Worm (Caenorhabditis elegans) whole organism, L4 larva: ENCODE data around the gene nsph-4.3.

Experiments used
- D1046.2 ChIP-seq: fragments of 200-800 bp; sonication (Bioruptor generic); IDR thresholded peaks from 2 replicates; pipeline ENCODE4 v1.3.6; 2022; ENCODE audit warnings: missing genetic modification characterization, missing compliant biosample characterization
- F37D6.2 ChIP-seq: sonication (generic microtip); optimal IDR thresholded peaks from 2 replicates; lab custom pipeline; 2016; ENCODE audit warnings: mild to moderate bottlenecking, missing genetic modification characterization, missing compliant biosample characterization
- F49E8.2 ChIP-seq: sonication (generic microtip); optimal IDR thresholded peaks from 2 replicates; lab custom pipeline; 2016; ENCODE audit warnings: missing compliant biosample characterization, mild to moderate bottlenecking, missing genetic modification characterization, borderline replicate concordance
- R02D3.7 ChIP-seq: fragments of 150-350 bp; sonication (generic microtip); optimal IDR thresholded peaks from 3 replicates; lab custom pipeline; 2014; ENCODE audit warnings: missing biosample characterization, missing genetic modification characterization
- T26A8.4 ChIP-seq: fragments of 200-800 bp; sonication (Bioruptor generic); IDR thresholded peaks from 2 replicates; pipeline ENCODE4 v1.3.6; 2022; ENCODE audit warnings: missing genetic modification characterization, missing compliant biosample characterization
- Y105C5A.15 ChIP-seq: fragments of 200-800 bp; sonication (Bioruptor generic); IDR thresholded peaks from 2 replicates; pipeline ENCODE4 v1.3.6; 2022; ENCODE audit warnings: missing genetic modification characterization, missing compliant biosample characterization
- Y5F2A.4 ChIP-seq: fragments of 200-800 bp; sonication (Bioruptor generic); optimal IDR thresholded peaks from 2 replicates; lab custom pipeline; 2018; ENCODE audit warnings: mild to moderate bottlenecking, missing genetic modification characterization, missing compliant biosample characterization
- Y75B8A.6 ChIP-seq: fragments of 200-800 bp; sonication (Bioruptor generic); IDR thresholded peaks from 2 replicates; pipeline ENCODE4 v1.3.6; 2022; ENCODE audit warnings: missing genetic modification reagents, missing genetic modification characterization, missing compliant biosample characterization
- aha-1 ChIP-seq: fragments of 150-350 bp; peaks from one replicate; lab custom pipeline; 2014; ENCODE audit warnings: missing biosample characterization, missing genetic modification characterization
- aly-2 ChIP-seq: sonication (generic microtip); optimal IDR thresholded peaks from 2 replicates; lab custom pipeline; 2018; ENCODE audit warnings: missing biosample characterization, missing genetic modification characterization
- ceh-28 ChIP-seq: fragments of 150-350 bp; optimal IDR thresholded peaks from 2 replicates; lab custom pipeline; 2014; ENCODE audit warnings: missing biosample characterization, missing genetic modification reagents, missing genetic modification characterization
- ceh-32 ChIP-seq: sonication (generic microtip); optimal IDR thresholded peaks from 2 replicates; lab custom pipeline; 2016; ENCODE audit warnings: mild to moderate bottlenecking, missing genetic modification characterization, missing compliant biosample characterization; ENCODE audit not compliant: poor library complexity
- ceh-44 ChIP-seq: fragments of 200-800 bp; sonication (Bioruptor generic); IDR thresholded peaks from 2 replicates; pipeline ENCODE4 v1.3.6; 2022; ENCODE audit warnings: missing genetic modification reagents, missing genetic modification characterization, missing compliant biosample characterization
- ces-1 ChIP-seq: fragments of 150-350 bp; sonication (generic microtip); optimal IDR thresholded peaks from 4 replicates; lab custom pipeline; 2014; ENCODE audit warnings: missing biosample characterization, missing genetic modification reagents, missing genetic modification characterization
- cey-2 ChIP-seq: sonication (generic microtip); optimal IDR thresholded peaks from 3 replicates; lab custom pipeline; 2017; ENCODE audit warnings: missing genetic modification characterization, mild to moderate bottlenecking, missing compliant biosample characterization, antibody characterized with exemption, borderline replicate concordance; ENCODE audit not compliant: insufficient read depth
- daf-19 ChIP-seq: fragments of 200-800 bp; sonication (Bioruptor generic); conservative IDR thresholded peaks from 2 replicates; pipeline ENCODE4 v1.3.6; 2022; ENCODE audit warnings: missing genetic modification characterization, missing compliant biosample characterization
- daf-8 ChIP-seq: fragments of 200-800 bp; sonication (Bioruptor generic); IDR thresholded peaks from 2 replicates; pipeline ENCODE4 v1.3.6; 2022; ENCODE audit warnings: missing genetic modification characterization, missing compliant biosample characterization
- dmd-9 ChIP-seq: fragments of 200-800 bp; sonication (Bioruptor generic); IDR thresholded peaks from 2 replicates; pipeline ENCODE4 v1.3.6; 2022; ENCODE audit warnings: missing genetic modification reagents, missing genetic modification characterization, missing compliant biosample characterization
- dpl-1 ChIP-seq: fragments of 150-350 bp; optimal IDR thresholded peaks from 2 replicates; lab custom pipeline; 2014; ENCODE audit warnings: missing biosample characterization, missing genetic modification reagents, missing genetic modification characterization
- egl-43 ChIP-seq: fragments of 200-800 bp; sonication (Bioruptor generic); IDR thresholded peaks from 2 replicates; pipeline ENCODE4 v1.3.6; 2022; ENCODE audit warnings: missing genetic modification reagents, missing genetic modification characterization, missing compliant biosample characterization
- fos-1 ChIP-seq: fragments of 150-350 bp; optimal IDR thresholded peaks from 2 replicates; lab custom pipeline; 2014; ENCODE audit warnings: missing biosample characterization, missing genetic modification characterization
- gei-8 ChIP-seq: fragments of 200-800 bp; sonication (Bioruptor generic); optimal IDR thresholded peaks from 2 replicates; lab custom pipeline; 2018; ENCODE audit warnings: mild to moderate bottlenecking, missing genetic modification characterization, missing compliant biosample characterization
- hlh-11 ChIP-seq: fragments of 200-800 bp; sonication (Bioruptor generic); optimal IDR thresholded peaks from 2 replicates; lab custom pipeline; 2018; ENCODE audit warnings: mild to moderate bottlenecking, missing genetic modification characterization, missing compliant biosample characterization
- lin-1 ChIP-seq: fragments of 200-800 bp; sonication (Bioruptor generic); IDR thresholded peaks from 2 replicates; pipeline ENCODE4 v1.3.6; 2022; ENCODE audit warnings: missing genetic modification reagents, missing genetic modification characterization, missing compliant biosample characterization
- lin-29 ChIP-seq: fragments of 200-800 bp; sonication (Bioruptor generic); IDR thresholded peaks from 2 replicates; pipeline ENCODE4 v1.3.6; 2022; ENCODE audit warnings: missing genetic modification reagents, missing genetic modification characterization, missing compliant biosample characterization
- lin-38 ChIP-seq: fragments of 200-800 bp; sonication (Bioruptor generic); IDR thresholded peaks from 2 replicates; pipeline ENCODE4 v1.3.6; 2022; ENCODE audit warnings: missing genetic modification reagents, missing genetic modification characterization, missing compliant biosample characterization
- lin-39 ChIP-seq: fragments of 150-350 bp; optimal IDR thresholded peaks from 2 replicates; lab custom pipeline; 2014; ENCODE audit warnings: missing biosample characterization, missing genetic modification reagents, missing genetic modification characterization
- madf-5 ChIP-seq, 2 experiments: fragments of 200-800 bp; sonication (Bioruptor generic); IDR thresholded peaks; 2 replicates each; pipeline ENCODE4 v1.3.6; 2022; ENCODE audit warnings: missing compliant biosample characterization in 2 of 2, missing genetic modification characterization in 2 of 2
- madf-9 ChIP-seq: fragments of 200-800 bp; sonication (Bioruptor generic); conservative IDR thresholded peaks from 2 replicates; pipeline ENCODE4 v1.3.6; 2022; ENCODE audit warnings: missing genetic modification reagents, missing genetic modification characterization, missing compliant biosample characterization
- mdt-29 ChIP-seq: fragments of 200-800 bp; sonication (Bioruptor generic); IDR thresholded peaks from 2 replicates; pipeline ENCODE4 v1.3.6; 2022; ENCODE audit warnings: missing genetic modification reagents, missing genetic modification characterization, missing compliant biosample characterization
- mes-2 ChIP-seq: sonication (generic microtip); optimal IDR thresholded peaks from 2 replicates; lab custom pipeline; 2016; ENCODE audit warnings: missing genotype, mild to moderate bottlenecking, missing genetic modification characterization, missing compliant biosample characterization; ENCODE audit not compliant: poor library complexity, severe bottlenecking
- mxl-3 ChIP-seq: fragments of 200-800 bp; sonication (Bioruptor generic); optimal IDR thresholded peaks from 2 replicates; lab custom pipeline; 2018; ENCODE audit warnings: mild to moderate bottlenecking, missing genetic modification characterization, missing compliant biosample characterization
- nhr-10 ChIP-seq: fragments of 150-350 bp; optimal IDR thresholded peaks from 2 replicates; lab custom pipeline; 2014; ENCODE audit warnings: missing biosample characterization, missing genetic modification characterization
- nhr-11 ChIP-seq: fragments of 150-350 bp; optimal IDR thresholded peaks from 2 replicates; lab custom pipeline; 2014; ENCODE audit warnings: missing biosample characterization, missing genetic modification characterization
- nhr-111 ChIP-seq: fragments of 200-800 bp; sonication (Bioruptor generic); optimal IDR thresholded peaks from 2 replicates; lab custom pipeline; 2018; ENCODE audit warnings: mild to moderate bottlenecking, missing genetic modification characterization, missing compliant biosample characterization
- nhr-237 ChIP-seq: sonication (generic microtip); optimal IDR thresholded peaks from 2 replicates; lab custom pipeline; 2017; ENCODE audit warnings: missing biosample characterization, missing genetic modification characterization
- nhr-25 ChIP-seq: sonication (generic microtip); optimal IDR thresholded peaks from 2 replicates; lab custom pipeline; 2017; ENCODE audit warnings: missing genetic modification characterization, mild to moderate bottlenecking, missing compliant biosample characterization, antibody characterized with exemption, moderate library complexity, borderline replicate concordance; ENCODE audit not compliant: insufficient read depth
- nhr-28 ChIP-seq: fragments of 150-350 bp; optimal IDR thresholded peaks from 2 replicates; lab custom pipeline; 2014; ENCODE audit warnings: missing biosample characterization, missing genetic modification characterization
- nhr-41 ChIP-seq: fragments of 200-800 bp; sonication (Bioruptor generic); IDR thresholded peaks from 2 replicates; pipeline ENCODE4 v1.3.6; 2022; ENCODE audit warnings: missing genetic modification reagents, missing genetic modification characterization, missing compliant biosample characterization
- pha-4 ChIP-seq, 2 experiments: fragments of 150-350 bp in 1 of 2; fragments of 200-800 bp in 1 of 2; sonication (Bioruptor generic) in 1 of 2; IDR thresholded peaks in 1 of 2; optimal IDR thresholded peaks in 1 of 2; 2 replicates each; pipeline versions ENCODE4 v1.3.6 to Lab custom; 2014 to 2022; ENCODE audit warnings: missing genetic modification characterization in 2 of 2, missing genetic modification reagents in 2 of 2, missing biosample characterization in 1 of 2, missing compliant biosample characterization in 1 of 2
- sdz-12 ChIP-seq: fragments of 200-800 bp; sonication (Bioruptor generic); optimal IDR thresholded peaks from 2 replicates; lab custom pipeline; 2018; ENCODE audit warnings: mild to moderate bottlenecking, missing genetic modification characterization, missing compliant biosample characterization
- set-16 ChIP-seq: fragments of 200-800 bp; sonication (Bioruptor generic); IDR thresholded peaks from 2 replicates; pipeline ENCODE4 v1.3.6; 2022; ENCODE audit warnings: missing genetic modification reagents, missing genetic modification characterization, missing compliant biosample characterization
- skn-1 ChIP-seq: fragments of 150-350 bp; optimal IDR thresholded peaks from 2 replicates; lab custom pipeline; 2014; ENCODE audit warnings: missing biosample characterization, missing genetic modification characterization
- snpc-4 ChIP-seq: fragments of 150-350 bp; optimal IDR thresholded peaks from 2 replicates; lab custom pipeline; 2014; ENCODE audit warnings: missing biosample characterization, missing genetic modification characterization
- tag-97 ChIP-seq: fragments of 200-800 bp; sonication (Bioruptor generic); IDR thresholded peaks from 2 replicates; pipeline ENCODE4 v1.3.6; 2022; ENCODE audit warnings: missing genetic modification characterization, missing compliant biosample characterization
- tra-1 ChIP-seq: fragments of 200-800 bp; sonication (Bioruptor generic); IDR thresholded peaks from 2 replicates; pipeline ENCODE4 v1.3.6; 2022; ENCODE audit warnings: missing genetic modification reagents, missing genetic modification characterization, missing compliant biosample characterization
- unc-130 ChIP-seq: sonication (generic microtip); optimal IDR thresholded peaks from 2 replicates; lab custom pipeline; 2016; ENCODE audit warnings: missing genetic modification reagents, missing genetic modification characterization, missing compliant biosample characterization
- zag-1 ChIP-seq: fragments of 150-350 bp; optimal IDR thresholded peaks from 2 replicates; lab custom pipeline; 2014; ENCODE audit warnings: missing biosample characterization, missing genetic modification characterization
- zfp-2 ChIP-seq: sonication (generic microtip); optimal IDR thresholded peaks from 2 replicates; lab custom pipeline; 2016; ENCODE audit warnings: mild to moderate bottlenecking, missing genetic modification characterization, missing compliant biosample characterization
- ztf-7 ChIP-seq: fragments of 150-350 bp; optimal IDR thresholded peaks from 2 replicates; lab custom pipeline; 2014; ENCODE audit warnings: missing biosample characterization, missing genetic modification characterization

The nsph-4.3 gene

DNA sequence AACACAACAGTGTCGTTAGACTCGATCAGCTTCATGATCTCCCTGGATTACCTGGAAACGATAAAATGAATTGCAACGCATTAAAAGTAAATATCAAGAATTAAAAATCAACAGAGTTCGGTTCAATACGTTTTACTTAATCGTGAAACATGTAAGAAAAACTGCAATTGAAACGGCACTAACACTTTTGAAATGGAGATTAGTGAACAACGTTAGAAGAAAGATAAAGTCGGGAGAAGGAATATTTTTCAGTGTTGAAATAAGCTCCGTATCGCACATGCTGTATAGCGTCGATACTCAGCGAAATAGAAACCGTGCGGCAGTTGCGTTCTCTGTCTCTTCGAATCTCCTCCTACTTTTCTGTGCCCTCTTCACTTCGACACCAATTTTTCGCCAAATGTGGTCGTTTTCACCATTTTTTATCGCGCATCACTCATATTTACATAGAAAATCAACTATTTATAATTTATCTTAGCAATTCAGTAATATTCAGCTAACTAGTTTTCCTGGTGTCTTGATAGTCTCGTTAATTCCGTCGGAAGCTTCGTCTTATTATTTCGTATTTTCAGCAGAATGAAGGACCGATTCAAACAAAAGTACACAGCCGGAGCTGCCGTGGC is 36.2 kb downstream of the nsph-4.3 start, which contains the start of the genes rpl-9 and lpd-7 (continued):
- TF ChIP-seq Y105C5A.15 (GFP tag; lab: Robert Waterston, UW) (no peak), skn-1 (tag; lab: Kevin White, UChicago) (no peak), nhr-111 (GFP tag; lab: Kevin White, UChicago) (no peak), Y75B8A.6 (GFP tag; lab: Robert Waterston, UW) (no peak), ceh-44 (GFP tag; lab: Robert Waterston, UW) (no peak), gei-8 (GFP tag; lab: Kevin White, UChicago) (no peak), madf-5 (GFP tag; IDR thresholded peaks at IDR 0.05; lab: Robert Waterston, UW) (no peak), lin-29 (GFP tag; lab: Robert Waterston, UW) (no peak), F37D6.2 (no peak), madf-9 (no peak), D1046.2 (GFP tag; lab: Robert Waterston, UW) (no peak), aha-1 (tag; lab: Kevin White, UChicago) (peak; percentile 77), aly-2 (tag; lab: Kevin White, UChicago) (no peak), zag-1 (no peak), mes-2 (tag; lab: Kevin White, UChicago) (peak; percentile 86), dmd-9 (GFP tag; lab: Robert Waterston, UW) (no peak), nhr-41 (GFP tag; lab: Robert Waterston, UW) (no peak), mdt-29 (no peak), ztf-7 (tag; lab: Kevin White, UChicago) (no peak), daf-19 (GFP tag; lab: Robert Waterston, UW) (no peak), ceh-28 (no peak), mxl-3 (GFP tag; lab: Kevin White, UChicago) (peak; percentile 21), daf-8 (GFP tag; lab: Robert Waterston, UW) (no peak), fos-1 (tag; lab: Kevin White, UChicago) (no peak), F49E8.2 (no peak), set-16 (GFP tag; lab: Robert Waterston, UW) (no peak), pha-4 (GFP tag; IDR thresholded peaks at IDR 0.05; lab: Robert Waterston, UW) (no peak), pha-4 (tag; optimal IDR thresholded peaks at IDR 0.05; lab: Kevin White, UChicago) (peak; percentile 48), T26A8.4 (GFP tag; lab: Robert Waterston, UW) (no peak), dpl-1 (GFP tag; lab: Kevin White, UChicago) (peak; percentile 74), sdz-12 (no peak), nhr-11 (tag; lab: Kevin White, UChicago) (peak; percentile 89), tag-97 (no peak), cey-2 (tag; lab: Kevin White, UChicago) (no peak), lin-1 (GFP tag; lab: Robert Waterston, UW) (no peak), Y5F2A.4 (GFP tag; lab: Kevin White, UChicago) (no peak), ces-1 (GFP tag; lab: Kevin White, UChicago) (no peak), ceh-32 (no peak), nhr-10 (tag; lab: Kevin White, UChicago) (no peak), lin-39 (tag; lab: Kevin White, UChicago) (no peak), zfp-2 (tag; lab: Kevin White, UChicago) (peak; percentile 89), nhr-28 (tag; lab: Kevin White, UChicago) (peak; percentile 82), unc-130 (GFP tag; lab: Kevin White, UChicago) (peak; percentile 52), nhr-237 (tag; lab: Kevin White, UChicago) (no peak), hlh-11 (tag; lab: Kevin White, UChicago) (peak; percentile 71), nhr-25 (tag; lab: Kevin White, UChicago) (peak; percentile 42), tra-1 (no peak), lin-38 (GFP tag; lab: Robert Waterston, UW) (peak; percentile 65), egl-43 (GFP tag; lab: Robert Waterston, UW) (no peak), R02D3.7 (peak; percentile 17), snpc-4 (tag; lab: Kevin White, UChicago) (no peak)
